Fruit fly (Drosophila melanogaster): ENCODE measurements around the gene AANATL3.

DNA sequence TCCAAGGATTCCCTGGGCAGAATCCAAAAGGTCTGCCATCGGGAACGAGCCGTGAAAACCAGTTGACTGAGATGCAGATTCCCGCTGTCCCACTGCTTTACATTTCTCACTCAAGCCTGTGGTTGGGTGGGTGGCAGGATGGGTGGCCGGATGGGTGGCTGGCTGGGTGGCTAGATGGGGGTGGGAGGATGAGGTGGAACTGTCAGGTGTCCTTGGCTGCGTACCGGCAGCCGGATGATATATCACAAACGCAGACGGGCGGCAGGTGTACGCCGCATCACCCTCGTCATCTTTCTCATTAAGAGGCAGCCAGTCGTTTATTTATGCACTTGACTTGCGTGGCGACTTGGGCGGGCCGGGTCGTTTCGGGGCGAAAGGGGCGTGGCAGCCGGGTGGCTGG lies 5.5 kb downstream of the AANATL3 start:
- no peak for TF ChIP-seq pad (GFP tag; optimal IDR thresholded peaks at IDR 0.05)
- no peak for TF ChIP-seq Clk (GFP tag; optimal IDR thresholded peaks at IDR 0.05)
- no peak for TF ChIP-seq kay (GFP tag; ENCODE audit: borderline replicate concordance)
- no peak for TF ChIP-seq Hr96 (GFP tag; optimal IDR thresholded peaks at IDR 0.05)
